Worm (Caenorhabditis elegans): ENCODE measurements around the gene Y32G9A.3.

Y32G9A.3 gene

DNA sequence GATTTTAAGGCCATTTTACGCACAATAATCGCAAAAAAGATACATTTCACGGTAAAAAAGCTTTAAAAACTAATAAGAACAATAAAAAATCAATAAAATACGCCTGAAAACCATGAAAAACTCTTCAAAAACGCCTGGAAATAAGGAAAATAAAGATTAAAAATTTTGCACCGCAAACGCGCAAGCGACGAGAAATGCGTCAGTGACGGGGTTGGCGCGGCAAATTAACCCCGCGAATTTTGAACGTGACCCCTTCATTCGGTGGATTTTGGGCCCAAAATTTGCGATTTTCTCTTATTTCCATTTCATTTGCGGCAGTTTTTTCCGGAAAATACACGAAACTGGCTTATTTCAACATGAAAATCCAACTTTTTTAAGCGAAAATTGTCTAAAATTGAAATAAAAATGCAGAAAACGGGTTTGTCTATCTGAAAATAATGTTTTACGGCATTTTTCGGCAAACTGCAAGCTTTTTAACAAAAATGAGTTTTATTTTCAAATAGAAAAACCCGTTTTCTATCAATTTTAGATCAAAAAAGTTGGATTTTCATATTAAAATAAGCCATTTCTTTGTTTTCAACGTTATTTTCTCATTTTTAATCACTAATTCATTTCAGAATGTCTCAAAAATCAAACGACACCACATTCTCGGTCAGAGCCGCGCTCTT lies 42.5 kb upstream of the Y32G9A.3 start, which contains the start of gene knl-3:
knl-3 (plus strand) TSS at position 618 of the 668 bp plus-strand sequence.
- TF ChIP-seq egl-18 (GFP tag; IDR thresholded peaks at IDR 0.05) = peak; percentile 60; the same call in 1 of the 2 replicates
- peak; percentile 42 for TF ChIP-seq nhr-80 (tag; optimal IDR thresholded peaks at IDR 0.05)
- TF ChIP-seq ztf-6 (GFP tag; IDR thresholded peaks at IDR 0.05) = 0 out of 2 replicates have a peak, but pooled peaks have one; percentile 33
- peak; percentile 13 for TF ChIP-seq mxl-1 (tag; optimal IDR thresholded peaks at IDR 0.05)
- TF ChIP-seq akir-1 (GFP tag; optimal IDR thresholded peaks at IDR 0.05) = no peak
- peak; percentile 88 for TF ChIP-seq K11D2.4 (GFP tag; IDR thresholded peaks at IDR 0.05)
- TF ChIP-seq hlh-12 (tag; optimal IDR thresholded peaks at IDR 0.05) = no peak
- no peak for TF ChIP-seq dpff-1 (tag; optimal IDR thresholded peaks at IDR 0.05)
- 0 out of 2 replicates have a peak, but pooled peaks have one; percentile 47 for TF ChIP-seq aptf-3 (GFP tag; IDR thresholded peaks at IDR 0.05)
- TF ChIP-seq zim-3 (tag; optimal IDR thresholded peaks at IDR 0.05) = no peak
- peak; percentile 63 for TF ChIP-seq unc-130 (GFP tag; optimal IDR thresholded peaks at IDR 0.05)
- no peak for TF ChIP-seq T26A5.8 (tag; optimal IDR thresholded peaks at IDR 0.05)
- TF ChIP-seq hrde-1 (tag; optimal IDR thresholded peaks at IDR 0.05; ENCODE audit: borderline replicate concordance) = peak; percentile 34
- TF ChIP-seq B0261.1 (tag; optimal IDR thresholded peaks at IDR 0.05) = peak; percentile 26
- peak; percentile 89 for TF ChIP-seq athp-1 (tag; optimal IDR thresholded peaks at IDR 0.05)
- TF ChIP-seq nfyb-1 (GFP tag; IDR thresholded peaks at IDR 0.05) = peak; percentile 91
- no peak for TF ChIP-seq cebp-1 (GFP tag; IDR thresholded peaks at IDR 0.05)
- peak; percentile 88 for TF ChIP-seq cebp-1 (tag; optimal IDR thresholded peaks at IDR 0.05)
- TF ChIP-seq rpc-1 (optimal IDR thresholded peaks at IDR 0.05) = no peak
- TF ChIP-seq rpc-1 (tag; optimal IDR thresholded peaks at IDR 0.05) = no peak
- TF ChIP-seq F52B5.7 (tag; optimal IDR thresholded peaks at IDR 0.05) = no peak
- peak; percentile 83 for TF ChIP-seq ztf-28 (GFP tag; IDR thresholded peaks at IDR 0.05)
- no peak for TF ChIP-seq nhr-27 (tag; optimal IDR thresholded peaks at IDR 0.05)
- TF ChIP-seq attf-6 (GFP tag; IDR thresholded peaks at IDR 0.05) = peak; percentile 84
- no peak for TF ChIP-seq gei-17 (GFP tag; optimal IDR thresholded peaks at IDR 0.05)
- TF ChIP-seq ekl-4 (GFP tag; IDR thresholded peaks at IDR 0.05) = peak; percentile 95
- peak; percentile 85 for TF ChIP-seq lsl-1 (GFP tag; optimal IDR thresholded peaks at IDR 0.05)
- no peak for TF ChIP-seq ZK185.1 (tag; optimal IDR thresholded peaks at IDR 0.05; ENCODE audit: poor library complexity, severe bottlenecking)
- peak; percentile 77; the same call in 1 of the 2 replicates for TF ChIP-seq Y79H2A.3 (GFP tag; conservative IDR thresholded peaks at IDR 0.05)
- TF ChIP-seq ccch-3 (GFP tag; optimal IDR thresholded peaks at IDR 0.05) = no peak
- TF ChIP-seq madf-6 (GFP tag; IDR thresholded peaks at IDR 0.05) = peak; percentile 98
- no peak for TF ChIP-seq nfya-2 (GFP tag; IDR thresholded peaks at IDR 0.05)
- no peak for TF ChIP-seq sea-2 (GFP tag; IDR thresholded peaks at IDR 0.05)
- TF ChIP-seq F37B4.10 (GFP tag; IDR thresholded peaks at IDR 0.05) = no peak
- 0 out of 2 replicates have a peak, but pooled peaks have one; percentile 47 for TF ChIP-seq F39B2.1 (GFP tag; IDR thresholded peaks at IDR 0.05)
- peak; percentile 84 for TF ChIP-seq F33H1.4 (GFP tag; IDR thresholded peaks at IDR 0.05)
- TF ChIP-seq let-607 (tag; optimal IDR thresholded peaks at IDR 0.05) = peak; percentile 32 to 37
- TF ChIP-seq atf-7 (tag; optimal IDR thresholded peaks at IDR 0.05) = peak; percentile 67
- no peak for TF ChIP-seq ceh-58 (GFP tag; IDR thresholded peaks at IDR 0.05)
- TF ChIP-seq zfh-2 (GFP tag; conservative IDR thresholded peaks at IDR 0.05) = peak; percentile 49; the same call in 1 of the 2 replicates
- TF ChIP-seq K12H6.12 (tag; optimal IDR thresholded peaks at IDR 0.05) = peak; percentile 76
- no peak for TF ChIP-seq nfya-1 (tag; optimal IDR thresholded peaks at IDR 0.05; ENCODE audit: borderline replicate concordance, insufficient read depth)
- TF ChIP-seq madf-10 (tag; optimal IDR thresholded peaks at IDR 0.05) = peak; percentile 58
- peak; percentile 72 for TF ChIP-seq repo-1 (tag; optimal IDR thresholded peaks at IDR 0.05)
- no peak for TF ChIP-seq ztf-25 (GFP tag; IDR thresholded peaks at IDR 0.05)
- TF ChIP-seq bed-2 (GFP tag; IDR thresholded peaks at IDR 0.05) = 0 out of 2 replicates have a peak, but pooled peaks have one; percentile 47
- no peak for TF ChIP-seq bed-1 (GFP tag; IDR thresholded peaks at IDR 0.05)
- peak; percentile 35 for TF ChIP-seq somi-1 (GFP tag; optimal IDR thresholded peaks at IDR 0.05)

Data from whole organism, young adult.